Fruit fly (Drosophila melanogaster) whole organism, pupa: ENCODE results near the gene CG11134.

Source experiments
- CG13204 ChIP-seq: fragments of 200-800 bp; sonication (Bioruptor generic); optimal IDR thresholded peaks from 2 replicates; lab custom pipeline; 2018; ENCODE audit warnings: missing biosample characterization, mild to moderate bottlenecking, missing genetic modification characterization, moderate library complexity
- CG34367 ChIP-seq: fragments of 200-800 bp; sonication (Bioruptor generic); optimal IDR thresholded peaks from 2 replicates; lab custom pipeline; 2018; ENCODE audit warnings: missing biosample characterization, mild to moderate bottlenecking, missing genetic modification characterization
- CG8159 ChIP-seq: fragments of 200-800 bp; sonication (Bioruptor generic); optimal IDR thresholded peaks from 3 replicates; lab custom pipeline; 2018; ENCODE audit warnings: missing biosample characterization, mild to moderate bottlenecking, missing genetic modification characterization, moderate library complexity
- EcR ChIP-seq: fragments of 200-800 bp; sonication (Bioruptor generic); optimal IDR thresholded peaks from 3 replicates; lab custom pipeline; 2019; ENCODE audit warnings: missing biosample characterization, missing genetic modification characterization, mild to moderate bottlenecking, moderate library complexity, missing genetic modification reagents
- fd96Ca ChIP-seq: fragments of 200-800 bp; sonication (Bioruptor generic); IDR thresholded peaks from 3 replicates; pipeline ENCODE4 v1.3.6; 2022; ENCODE audit warnings: missing biosample characterization, missing genetic modification characterization
- gl ChIP-seq: fragments of 200-800 bp; sonication (Bioruptor generic); optimal IDR thresholded peaks from 2 replicates; lab custom pipeline; 2018; ENCODE audit warnings: missing biosample characterization, mild to moderate bottlenecking, missing genetic modification characterization

dm6 chrX:13762372-13762883 is 24.7 kb downstream of the CG11134 start, which contains the start of gene rdgB:
- TF ChIP-seq CG8159 (tag; lab: Kevin White, UChicago) (peak; percentile 86), CG34367 (tag; lab: Kevin White, UChicago) (peak; percentile 63), EcR (GFP tag; lab: Kevin White, UChicago) (peak; percentile 38), fd96Ca (GFP tag; lab: Robert Waterston, UW) (peak; percentile 55; the same call in 1 of the 3 replicates), gl (tag; lab: Kevin White, UChicago) (peak; percentile 22), CG13204 (GFP tag; lab: Kevin White, UChicago) (peak; percentile 64)
